Worm (Caenorhabditis elegans): Measurements from ENCODE around the gene bpl-1.
A peak's percentile ranks its signal among the peaks of the same experiment; 100 is the strongest.

DNA sequence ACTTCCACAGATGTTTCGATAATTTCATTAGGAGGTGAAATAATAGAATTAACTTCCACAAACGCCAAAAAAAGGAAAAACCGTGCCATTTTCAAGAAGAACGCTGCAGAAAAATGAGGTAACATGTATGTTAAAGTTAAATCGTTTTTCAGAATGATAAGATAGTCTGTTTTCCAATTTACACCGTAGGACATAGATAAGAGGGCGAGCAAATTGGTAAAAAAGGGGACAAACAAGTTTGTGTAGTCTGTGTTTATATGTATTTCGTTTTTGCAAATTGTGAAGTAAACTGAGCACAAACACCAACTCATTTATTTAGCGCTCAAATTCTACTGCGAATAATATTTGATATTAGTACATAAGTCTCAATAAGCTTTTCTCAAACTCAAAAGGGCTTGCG lies 14.1 kb upstream of the bpl-1 start, which contains the start of gene F13H8.11:
- TF ChIP-seq elt-1 (tag; optimal IDR thresholded peaks at IDR 0.05) (no peak), pha-4 (tag; optimal IDR thresholded peaks at IDR 0.05) (peak; percentile 28), nhr-25 (tag; optimal IDR thresholded peaks at IDR 0.05) (no peak), zag-1 (tag; optimal IDR thresholded peaks at IDR 0.05) (no peak), ama-1 (optimal IDR thresholded peaks at IDR 0.05) (no peak), elt-2 (tag; optimal IDR thresholded peaks at IDR 0.05) (peak; percentile 57), nhr-237 (tag; optimal IDR thresholded peaks at IDR 0.05) (no peak), fos-1 (tag; optimal IDR thresholded peaks at IDR 0.05) (no peak), nhr-12 (tag; optimal IDR thresholded peaks at IDR 0.05) (no peak), tbx-2 (tag; optimal IDR thresholded peaks at IDR 0.05) (no peak), hmg-11 (tag; optimal IDR thresholded peaks at IDR 0.05) (no peak), R02D3.7 (tag; optimal IDR thresholded peaks at IDR 0.05) (no peak), egl-27 (tag; optimal IDR thresholded peaks at IDR 0.05) (no peak), nfya-1 (tag; optimal IDR thresholded peaks at IDR 0.05; ENCODE audit: insufficient read depth) (no peak)

Data from whole organism, L3 larva.